Worm (Caenorhabditis elegans): Measurements from ENCODE around the gene T16G1.13.

T16G1.13 gene

ce11 chrV:12970575-12971160 lies 21.0 kb downstream of the T16G1.13 start, which contains the start of gene pnn-1:
pnn-1 (plus strand) TSS chrV:12971110.
- TF ChIP-seq sma-9 (GFP tag; optimal IDR thresholded peaks at IDR 0.05) (peak; percentile 1), sma-9 (tag; optimal IDR thresholded peaks at IDR 0.05) (no peak), snpc-4 (tag; optimal IDR thresholded peaks at IDR 0.05) (no peak), nhr-6 (tag; optimal IDR thresholded peaks at IDR 0.05) (no peak), sma-3 (GFP tag; optimal IDR thresholded peaks at IDR 0.05) (no peak), elt-1 (tag; optimal IDR thresholded peaks at IDR 0.05) (no peak), nhr-25 (tag; optimal IDR thresholded peaks at IDR 0.05) (peak; percentile 61), alr-1 (tag; optimal IDR thresholded peaks at IDR 0.05) (no peak), aly-2 (tag; optimal IDR thresholded peaks at IDR 0.05) (no peak), zag-1 (tag; optimal IDR thresholded peaks at IDR 0.05) (no peak), crh-2 (tag; optimal IDR thresholded peaks at IDR 0.05) (peak; percentile 4), nhr-21 (tag; optimal IDR thresholded peaks at IDR 0.05) (no peak), nhr-11 (tag; optimal IDR thresholded peaks at IDR 0.05) (no peak), nhr-129 (tag; optimal IDR thresholded peaks at IDR 0.05) (peak; percentile 28), lin-13 (GFP tag; optimal IDR thresholded peaks at IDR 0.05) (peak; percentile 58), nhr-77 (tag; optimal IDR thresholded peaks at IDR 0.05) (no peak), lin-39 (tag; optimal IDR thresholded peaks at IDR 0.05) (no peak), nhr-23 (tag; optimal IDR thresholded peaks at IDR 0.05) (no peak), sem-4 (tag; optimal IDR thresholded peaks at IDR 0.05) (peak; percentile 26), egl-27 (tag; optimal IDR thresholded peaks at IDR 0.05) (no peak), lsy-2 (tag; optimal IDR thresholded peaks at IDR 0.05) (peak; percentile 28 to 84), C34F6.9 (tag; optimal IDR thresholded peaks at IDR 0.05) (peak; percentile 45), gmeb-1 (tag; optimal IDR thresholded peaks at IDR 0.05) (no peak), ztf-4 (tag; optimal IDR thresholded peaks at IDR 0.05) (no peak), nhr-12 (tag; optimal IDR thresholded peaks at IDR 0.05) (no peak), ceh-16 (tag; optimal IDR thresholded peaks at IDR 0.05) (no peak), Y55F3AM.14 (GFP tag; optimal IDR thresholded peaks at IDR 0.05) (no peak), ztf-1 (GFP tag; conservative IDR thresholded peaks at IDR 0.05) (no peak), unc-55 (GFP tag; optimal IDR thresholded peaks at IDR 0.05) (peak; percentile 55)

DNA sequence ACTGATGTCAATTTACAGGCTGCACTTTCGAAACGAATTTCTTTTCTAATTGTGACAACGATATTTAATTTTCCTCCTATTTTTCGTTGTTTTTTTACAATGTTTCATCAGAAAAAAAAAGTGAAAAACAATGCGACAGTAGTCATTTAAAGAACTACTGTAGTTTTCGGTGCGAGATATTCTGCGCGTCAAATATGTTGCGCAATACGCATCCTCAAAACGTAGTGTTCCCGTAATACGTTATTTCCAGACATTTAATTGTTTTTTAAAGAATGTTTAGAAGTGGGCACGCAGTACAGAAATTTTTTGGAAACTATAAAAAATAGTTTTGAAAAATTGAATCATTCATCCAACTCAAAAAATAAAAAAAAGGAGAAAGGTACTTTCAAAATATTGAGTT lies 24.3 kb downstream of the T16G1.13 start:
- no peak for TF ChIP-seq egl-27 (tag; optimal IDR thresholded peaks at IDR 0.05)
- TF ChIP-seq alr-1 (tag; optimal IDR thresholded peaks at IDR 0.05) = no peak
- TF ChIP-seq crh-2 (tag; optimal IDR thresholded peaks at IDR 0.05) = no peak
- TF ChIP-seq sma-3 (GFP tag; optimal IDR thresholded peaks at IDR 0.05) = no peak
- TF ChIP-seq nhr-129 (tag; optimal IDR thresholded peaks at IDR 0.05) = no peak
- TF ChIP-seq ztf-11 (tag; optimal IDR thresholded peaks at IDR 0.05) = no peak
- TF ChIP-seq unc-39 (tag; optimal IDR thresholded peaks at IDR 0.05) = no peak
- no peak for TF ChIP-seq R02D3.7 (tag; optimal IDR thresholded peaks at IDR 0.05)
- no peak for TF ChIP-seq mab-5 (tag; optimal IDR thresholded peaks at IDR 0.05)
- no peak for TF ChIP-seq dmd-4 (tag; optimal IDR thresholded peaks at IDR 0.05)
- TF ChIP-seq fos-1 (tag; optimal IDR thresholded peaks at IDR 0.05) = no peak
- no peak for TF ChIP-seq nhr-10 (tag; optimal IDR thresholded peaks at IDR 0.05)
- TF ChIP-seq lin-13 (GFP tag; optimal IDR thresholded peaks at IDR 0.05) = no peak
- TF ChIP-seq nhr-21 (tag; optimal IDR thresholded peaks at IDR 0.05) = no peak
- TF ChIP-seq F13H6.1 (tag; optimal IDR thresholded peaks at IDR 0.05) = no peak
- TF ChIP-seq ceh-16 (tag; optimal IDR thresholded peaks at IDR 0.05) = no peak
- TF ChIP-seq mbf-1 (tag; optimal IDR thresholded peaks at IDR 0.05) = no peak

DNA sequence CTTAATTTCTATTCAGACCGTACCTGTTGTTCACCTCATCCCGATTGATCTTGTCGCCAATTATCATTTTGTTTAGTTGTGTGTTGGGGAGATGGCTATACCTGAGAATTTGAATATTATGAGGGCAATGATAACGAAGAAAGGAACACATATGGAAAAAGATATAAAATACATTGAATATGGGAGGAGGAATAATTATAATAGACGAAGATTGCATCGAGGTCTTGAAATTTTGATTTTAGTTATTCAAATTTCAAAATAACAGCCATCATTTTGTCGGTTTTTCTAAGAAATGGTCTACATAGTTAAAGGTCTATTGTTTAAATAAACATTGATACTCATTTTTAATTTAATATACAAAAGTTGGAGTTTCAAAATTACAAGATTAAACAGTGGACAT lies 37.4 kb downstream of the T16G1.13 start, which contains the start of gene shw-3:
shw-3 (minus strand) TSS at position 101 of the 400 bp plus-strand sequence.
- TF ChIP-seq mab-5 (tag; optimal IDR thresholded peaks at IDR 0.05) (no peak), R02D3.7 (tag; optimal IDR thresholded peaks at IDR 0.05) (no peak), mdl-1 (tag; optimal IDR thresholded peaks at IDR 0.05) (no peak)

DNA sequence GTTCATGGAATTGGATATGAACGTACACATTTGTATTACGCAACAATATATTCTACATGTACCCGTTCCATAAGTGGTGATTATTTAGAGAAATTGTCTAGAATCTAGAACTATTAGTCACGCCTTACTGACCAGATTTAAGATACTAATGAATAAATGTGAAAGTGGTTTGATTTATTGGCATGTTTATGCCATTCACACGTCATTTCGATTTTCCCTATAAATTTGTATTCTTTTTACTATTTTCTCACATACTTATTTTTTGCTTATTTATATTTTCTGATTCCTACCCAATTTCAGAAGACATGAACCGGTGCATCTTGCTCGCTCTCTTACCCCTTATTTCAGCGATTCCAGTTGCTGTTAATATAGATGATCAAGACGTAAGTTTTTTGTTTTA lies 38.5 kb downstream of the T16G1.13 start, which contains the start of gene F15B9.8:
F15B9.8 (plus strand) TSS at position 301 of the 400 bp plus-strand sequence.
- TF ChIP-seq zag-1 (tag; optimal IDR thresholded peaks at IDR 0.05) (no peak), mab-5 (tag; optimal IDR thresholded peaks at IDR 0.05) (no peak), lsy-2 (tag; optimal IDR thresholded peaks at IDR 0.05) (no peak), Y55F3AM.14 (GFP tag; optimal IDR thresholded peaks at IDR 0.05) (no peak), unc-55 (GFP tag; optimal IDR thresholded peaks at IDR 0.05) (no peak), lin-11 (tag; optimal IDR thresholded peaks at IDR 0.05) (no peak), ceh-16 (tag; optimal IDR thresholded peaks at IDR 0.05) (no peak), fos-1 (tag; optimal IDR thresholded peaks at IDR 0.05) (no peak), unc-39 (tag; optimal IDR thresholded peaks at IDR 0.05) (no peak), lin-13 (GFP tag; optimal IDR thresholded peaks at IDR 0.05) (no peak), nhr-6 (tag; optimal IDR thresholded peaks at IDR 0.05) (no peak), nhr-12 (tag; optimal IDR thresholded peaks at IDR 0.05) (no peak), nhr-237 (tag; optimal IDR thresholded peaks at IDR 0.05) (no peak), nhr-129 (tag; optimal IDR thresholded peaks at IDR 0.05) (no peak), alr-1 (tag; optimal IDR thresholded peaks at IDR 0.05) (no peak)
